Fruit fly (Drosophila melanogaster) whole organism, prepupa: ENCODE data around the gene CG32450.

Source experiments
- Blimp-1 ChIP-seq: fragments of 200-800 bp; sonication (Bioruptor generic); optimal IDR thresholded peaks from 3 replicates; lab custom pipeline; 2017; ENCODE audit warnings: missing biosample characterization, missing genetic modification characterization, mild to moderate bottlenecking, moderate library complexity, missing genetic modification reagents
- CG8319 ChIP-seq: fragments of 200-800 bp; sonication (Bioruptor generic); optimal IDR thresholded peaks from 3 replicates; lab custom pipeline; 2016; ENCODE audit warnings: missing biosample characterization, missing genetic modification characterization
- CG9139 ChIP-seq: fragments of 200-800 bp; sonication (Bioruptor generic); optimal IDR thresholded peaks from 3 replicates; lab custom pipeline; 2017; ENCODE audit warnings: missing biosample characterization, mild to moderate bottlenecking, missing genetic modification characterization
- Gug ChIP-seq: fragments of 200-800 bp; sonication (Bioruptor generic); IDR thresholded peaks from 2 replicates; pipeline ENCODE4 v1.3.6; 2022; ENCODE audit warnings: missing biosample characterization, missing genetic modification characterization
- Hr39 ChIP-seq: fragments of 200-800 bp; sonication (Bioruptor generic); optimal IDR thresholded peaks from 2 replicates; lab custom pipeline; 2016; ENCODE audit warnings: missing biosample characterization, missing genetic modification characterization
- Lpt ChIP-seq: fragments of 200-800 bp; sonication (Bioruptor generic); optimal IDR thresholded peaks from 3 replicates; lab custom pipeline; 2016; ENCODE audit warnings: missing biosample characterization, missing genetic modification characterization
- salr ChIP-seq, 2 experiments: fragments of 200-800 bp; sonication (Bioruptor generic); optimal IDR thresholded peaks; 3 replicates each; lab custom pipeline; 2016 to 2018; ENCODE audit warnings: missing biosample characterization in 2 of 2, missing genetic modification characterization in 2 of 2, mild to moderate bottlenecking in 1 of 2

dm6 chr3L:22372347-22372974, 42.9 kb downstream of the CG32450 start:
- TF ChIP-seq salr (GFP tag; optimal IDR thresholded peaks at IDR 0.05; lab: Kevin White, UChicago) (no peak), CG8319 (no peak), Blimp-1 (GFP tag; lab: Kevin White, UChicago) (no peak), Hr39 (GFP tag; lab: Kevin White, UChicago) (no peak), Gug (GFP tag; lab: Robert Waterston, UW) (no peak), Lpt (GFP tag; lab: Kevin White, UChicago) (no peak), CG9139 (GFP tag; lab: Kevin White, UChicago) (no peak)
